Worm (Caenorhabditis elegans): ENCODE measurements around the gene M176.5.

M176.5 gene

DNA sequence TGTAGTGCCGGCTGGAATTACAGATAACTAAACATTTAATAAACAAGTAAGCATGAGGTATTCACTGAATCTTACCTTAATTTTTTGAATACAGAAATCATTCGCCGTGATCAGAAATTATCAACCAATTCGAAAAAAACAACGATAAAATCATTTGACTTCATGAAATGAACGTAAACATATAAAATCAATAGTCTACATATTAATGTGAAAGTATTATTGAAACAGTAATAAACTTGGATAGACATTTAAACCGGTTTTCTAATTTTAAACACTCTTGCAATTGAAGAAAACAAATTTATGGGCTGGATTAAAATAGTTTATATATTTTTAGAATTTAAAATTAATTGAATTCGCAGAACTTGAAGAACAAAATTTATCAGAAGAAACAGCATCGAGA, 14.3 kb upstream of the M176.5 start, which contains the start of gene chil-16:
Gene chil-16 (minus strand): TSS at position 101 of the 400 bp plus-strand sequence.
- no peak for TF ChIP-seq nhr-28 (tag; optimal IDR thresholded peaks at IDR 0.05)
- TF ChIP-seq R02D3.7 (tag; optimal IDR thresholded peaks at IDR 0.05) = no peak
- TF ChIP-seq ZK546.5 (tag; optimal IDR thresholded peaks at IDR 0.05) = no peak
- no peak for TF ChIP-seq egl-27 (tag; optimal IDR thresholded peaks at IDR 0.05)
- no peak for TF ChIP-seq elt-1 (tag; optimal IDR thresholded peaks at IDR 0.05)
- TF ChIP-seq hmg-11 (tag; optimal IDR thresholded peaks at IDR 0.05) = no peak
- TF ChIP-seq daf-12 (tag; optimal IDR thresholded peaks at IDR 0.05) = no peak
- no peak for TF ChIP-seq nfya-1 (tag; optimal IDR thresholded peaks at IDR 0.05; ENCODE audit: insufficient read depth)
- TF ChIP-seq nhr-76 (tag; optimal IDR thresholded peaks at IDR 0.05) = no peak
- no peak for TF ChIP-seq lsy-12 (tag; optimal IDR thresholded peaks at IDR 0.05)
- TF ChIP-seq elt-2 (tag; optimal IDR thresholded peaks at IDR 0.05) = no peak
- no peak for TF ChIP-seq pqm-1 (tag; optimal IDR thresholded peaks at IDR 0.05)
- TF ChIP-seq ztf-4 (tag; optimal IDR thresholded peaks at IDR 0.05) = no peak
- no peak for TF ChIP-seq mml-1 (tag; optimal IDR thresholded peaks at IDR 0.05)
- no peak for TF ChIP-seq nhr-23 (tag; optimal IDR thresholded peaks at IDR 0.05)
- TF ChIP-seq sea-2 (GFP tag; optimal IDR thresholded peaks at IDR 0.05) = no peak
- no peak for TF ChIP-seq elt-3 (tag; optimal IDR thresholded peaks at IDR 0.05)
- no peak for TF ChIP-seq unc-39 (tag; optimal IDR thresholded peaks at IDR 0.05)
- no peak for TF ChIP-seq fkh-10 (GFP tag; optimal IDR thresholded peaks at IDR 0.05)
- TF ChIP-seq skn-1 (tag; optimal IDR thresholded peaks at IDR 0.05) = no peak

DNA sequence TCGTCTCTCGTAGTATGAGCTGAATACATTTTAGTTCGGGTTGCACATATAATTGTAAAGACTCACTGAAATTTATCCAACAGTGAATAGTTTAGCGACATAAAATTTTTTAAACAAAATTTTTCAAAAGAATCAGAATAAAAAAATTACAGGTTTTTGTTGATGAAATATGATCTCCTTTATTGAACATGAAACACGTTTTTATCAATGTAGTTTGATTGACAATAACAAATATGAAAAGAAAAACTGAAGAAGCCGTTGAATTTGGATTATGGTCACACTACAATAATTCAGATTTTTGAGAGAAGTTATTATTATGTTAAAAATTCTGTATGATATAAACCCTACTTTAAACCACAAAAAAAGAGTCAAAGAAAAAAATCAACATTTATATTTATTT, 12.5 kb upstream of the M176.5 start, which contains the start of gene chil-17:
Gene chil-17 (minus strand): TSS at position 101 of the 400 bp plus-strand sequence.
- TF ChIP-seq egl-27 (tag; optimal IDR thresholded peaks at IDR 0.05) = no peak
- no peak for TF ChIP-seq nhr-67 (tag; optimal IDR thresholded peaks at IDR 0.05)
- no peak for TF ChIP-seq egl-5 (tag; optimal IDR thresholded peaks at IDR 0.05)
- no peak for TF ChIP-seq unc-62 (GFP tag; optimal IDR thresholded peaks at IDR 0.05)
- no peak for TF ChIP-seq skn-1 (tag; optimal IDR thresholded peaks at IDR 0.05)
- no peak for TF ChIP-seq nhr-43 (tag; optimal IDR thresholded peaks at IDR 0.05; ENCODE audit: poor library complexity, severe bottlenecking)
- no peak for TF ChIP-seq mdl-1 (tag; optimal IDR thresholded peaks at IDR 0.05)
- TF ChIP-seq ztf-11 (tag; optimal IDR thresholded peaks at IDR 0.05) = no peak

DNA sequence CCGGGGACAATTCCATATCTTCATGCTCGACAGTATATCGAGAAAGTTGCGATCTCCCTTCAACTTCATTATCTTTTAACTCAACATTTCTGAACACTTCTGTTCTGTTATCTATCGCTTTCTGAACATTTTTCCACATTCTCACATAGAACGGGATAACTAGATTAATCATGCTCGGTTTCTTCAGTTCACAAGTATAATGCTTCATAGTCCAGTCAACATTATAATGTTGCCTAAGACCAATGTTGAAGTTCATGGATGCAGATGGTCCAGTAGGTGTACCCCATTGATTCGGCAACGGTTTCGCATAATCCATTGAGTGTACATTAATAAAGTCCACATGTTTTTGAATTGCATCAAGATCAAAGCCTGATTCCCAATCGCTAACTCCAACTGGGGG, 11.3 kb upstream of the M176.5 start:
- no peak for TF ChIP-seq ztf-11 (tag; optimal IDR thresholded peaks at IDR 0.05)
- no peak for TF ChIP-seq nhr-237 (tag; optimal IDR thresholded peaks at IDR 0.05)
- no peak for TF ChIP-seq ztf-4 (tag; optimal IDR thresholded peaks at IDR 0.05)
- TF ChIP-seq pha-4 (tag; optimal IDR thresholded peaks at IDR 0.05) = no peak

DNA sequence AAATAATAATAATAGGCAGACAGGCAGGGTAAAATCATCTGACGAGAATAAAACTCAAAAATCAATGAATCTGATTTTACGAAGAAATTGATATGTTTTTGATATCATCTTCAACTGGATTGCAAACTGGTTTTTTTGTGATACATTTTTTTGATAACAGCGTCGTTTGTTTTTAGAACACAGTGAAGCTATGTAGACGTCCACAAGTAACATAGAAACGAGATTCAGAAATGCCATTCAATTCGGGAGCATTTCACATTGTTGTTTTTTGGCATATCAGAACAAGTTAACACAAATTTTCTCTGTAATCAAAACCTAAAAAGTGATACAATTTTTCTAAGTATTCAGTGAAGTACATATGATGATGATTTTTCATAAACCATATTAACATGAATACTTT, 10.7 kb upstream of the M176.5 start, which contains the start of gene chil-13:
Gene chil-13 (minus strand): TSS at position 101 of the 400 bp plus-strand sequence.
- TF ChIP-seq nhr-43 (tag; optimal IDR thresholded peaks at IDR 0.05; ENCODE audit: poor library complexity, severe bottlenecking) (no peak), skn-1 (tag; optimal IDR thresholded peaks at IDR 0.05) (no peak), pqm-1 (tag; optimal IDR thresholded peaks at IDR 0.05) (no peak), aly-2 (tag; optimal IDR thresholded peaks at IDR 0.05) (no peak), nfya-1 (tag; optimal IDR thresholded peaks at IDR 0.05; ENCODE audit: insufficient read depth) (no peak), nhr-23 (tag; optimal IDR thresholded peaks at IDR 0.05) (no peak), R02D3.7 (tag; optimal IDR thresholded peaks at IDR 0.05) (no peak), nhr-77 (tag; optimal IDR thresholded peaks at IDR 0.05) (no peak)

DNA sequence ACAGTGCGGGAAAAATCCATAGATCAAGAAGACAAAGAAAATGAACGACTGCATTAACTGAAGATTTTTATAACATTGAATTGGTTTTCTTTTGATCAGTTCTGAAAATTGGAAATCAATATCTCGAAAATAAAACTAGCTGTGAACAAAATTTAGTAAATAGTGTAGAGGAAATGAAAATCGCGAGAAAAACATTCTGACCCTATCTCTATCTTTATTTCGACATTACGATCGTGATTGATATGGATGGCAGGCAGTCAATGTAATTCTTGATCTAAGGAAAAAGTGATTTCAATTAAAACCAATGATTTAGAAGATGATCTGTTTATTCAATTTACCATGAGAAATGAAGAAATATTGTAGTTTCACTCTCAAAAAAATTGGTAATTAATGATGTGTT, 8.5 kb upstream of the M176.5 start, which contains the start of gene kin-16:
Gene kin-16 (minus strand): TSS at position 101 of the 400 bp plus-strand sequence.
- TF ChIP-seq ceh-16 (tag; optimal IDR thresholded peaks at IDR 0.05) = no peak
- TF ChIP-seq nhr-76 (tag; optimal IDR thresholded peaks at IDR 0.05) = no peak
- no peak for TF ChIP-seq fos-1 (tag; optimal IDR thresholded peaks at IDR 0.05)
- no peak for TF ChIP-seq egl-5 (tag; optimal IDR thresholded peaks at IDR 0.05)

DNA sequence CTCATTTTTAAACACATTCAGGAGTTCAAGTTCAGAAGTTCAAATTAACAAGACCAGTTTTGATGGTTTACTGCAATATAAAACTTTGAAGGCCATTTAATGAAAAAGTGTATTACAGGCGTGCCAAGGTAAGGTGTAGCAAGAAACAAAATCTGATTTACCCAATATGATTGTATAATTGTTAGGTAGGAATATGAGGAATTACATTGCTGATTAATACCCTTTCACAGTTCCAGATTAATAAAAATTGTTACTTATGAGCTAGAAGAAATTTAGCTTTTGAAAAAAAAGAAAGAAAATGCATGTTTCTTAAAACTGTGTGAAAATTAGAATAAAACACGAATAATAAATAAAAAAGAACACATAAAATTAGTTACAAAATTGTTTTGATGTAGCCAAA, 6.1 kb upstream of the M176.5 start, which contains the start of gene kin-15:
Gene kin-15 (minus strand): TSS at position 101 of the 400 bp plus-strand sequence.
- no peak for TF ChIP-seq nhr-28 (tag; optimal IDR thresholded peaks at IDR 0.05)
- TF ChIP-seq ceh-28 (tag; optimal IDR thresholded peaks at IDR 0.05) = no peak
- no peak for TF ChIP-seq pha-4 (tag; optimal IDR thresholded peaks at IDR 0.05)
- no peak for TF ChIP-seq ztf-4 (tag; optimal IDR thresholded peaks at IDR 0.05)
- TF ChIP-seq ceh-82 (tag; optimal IDR thresholded peaks at IDR 0.05) = no peak
- no peak for TF ChIP-seq nhr-12 (tag; optimal IDR thresholded peaks at IDR 0.05)
- TF ChIP-seq unc-62 (GFP tag; optimal IDR thresholded peaks at IDR 0.05) = no peak
- no peak for TF ChIP-seq nhr-23 (tag; optimal IDR thresholded peaks at IDR 0.05)
- TF ChIP-seq mdl-1 (tag; optimal IDR thresholded peaks at IDR 0.05) = no peak

Measured in whole organism, L3 larva.